Fruit fly (Drosophila melanogaster): ENCODE data around the gene CG15056.

Gene CG15056

dm6 chrX:18366851-18367649 lies 48.2 kb upstream of the CG15056 start (continued):
- peak; percentile 54 for TF ChIP-seq caup (GFP tag; optimal IDR thresholded peaks at IDR 0.05; ENCODE audit: severe bottlenecking)
- TF ChIP-seq pan (optimal IDR thresholded peaks at IDR 0.05), result no peak
- peak in 1 of 2 experiments; percentile 75 for TF ChIP-seq pan (GFP tag; optimal IDR thresholded peaks at IDR 0.05 in 1 of 2, IDR thresholded peaks at IDR 0.05 in 1 of 2)
- peak; percentile 12 for TF ChIP-seq CG11723 (GFP tag; optimal IDR thresholded peaks at IDR 0.05)
- TF ChIP-seq CG6813 (GFP tag; optimal IDR thresholded peaks at IDR 0.05), result peak; percentile 53
- peak; percentile 44 for TF ChIP-seq fu2 (GFP tag; optimal IDR thresholded peaks at IDR 0.05)
- TF ChIP-seq CG1602 (GFP tag; optimal IDR thresholded peaks at IDR 0.05), result no peak
- TF ChIP-seq inv (GFP tag; IDR thresholded peaks at IDR 0.05; ENCODE audit: partially characterized antibody), result no peak
- peak; percentile 53; the same call in 1 of the 3 replicates for TF ChIP-seq zfh1 (GFP tag; IDR thresholded peaks at IDR 0.05)
- TF ChIP-seq CG16863 (GFP tag; optimal IDR thresholded peaks at IDR 0.05), result peak; percentile 44
- peak; percentile 88 for TF ChIP-seq dysf (GFP tag; IDR thresholded peaks at IDR 0.05)
- peak; percentile 21 for TF ChIP-seq MTF-1 (GFP tag; optimal IDR thresholded peaks at IDR 0.05; ENCODE audit: borderline replicate concordance)
- TF ChIP-seq unpg (GFP tag; optimal IDR thresholded peaks at IDR 0.05), result peak; percentile 75
- no peak for TF ChIP-seq CG10565 (GFP tag; optimal IDR thresholded peaks at IDR 0.05)
- TF ChIP-seq CG43689 (GFP tag; IDR thresholded peaks at IDR 0.05), result peak; percentile 55
- TF ChIP-seq ftz-f1 (GFP tag; optimal IDR thresholded peaks at IDR 0.05), result no peak
- TF ChIP-seq az2 (GFP tag; optimal IDR thresholded peaks at IDR 0.05), result peak; percentile 11
- TF ChIP-seq Ssrp (tag; optimal IDR thresholded peaks at IDR 0.05), result peak; percentile 45
- no peak for TF ChIP-seq CG11696 (GFP tag; IDR thresholded peaks at IDR 0.05)
- peak in 1 of 2 experiments; percentile 88 for TF ChIP-seq eve (GFP tag; optimal IDR thresholded peaks at IDR 0.05)
- TF ChIP-seq CG7987 (GFP tag; optimal IDR thresholded peaks at IDR 0.05), result peak; percentile 27
- TF ChIP-seq CG10274 (GFP tag; optimal IDR thresholded peaks at IDR 0.05), result peak; percentile 45
- TF ChIP-seq grau (tag; optimal IDR thresholded peaks at IDR 0.05), result peak; percentile 99
- peak; percentile 81 for TF ChIP-seq mirr (GFP tag; optimal IDR thresholded peaks at IDR 0.05)
- TF ChIP-seq CG15514 (GFP tag; optimal IDR thresholded peaks at IDR 0.05), result peak; percentile 50
- peak; percentile 34 for TF ChIP-seq CG15696 (tag; optimal IDR thresholded peaks at IDR 0.05)
- no peak for TF ChIP-seq br (optimal IDR thresholded peaks at IDR 0.05)
- TF ChIP-seq Lhr (GFP tag; optimal IDR thresholded peaks at IDR 0.05), result no peak
- peak; percentile 15 for TF ChIP-seq CG18011 (GFP tag; optimal IDR thresholded peaks at IDR 0.05)
- peak; percentile 81 for TF ChIP-seq Hmr (GFP tag; optimal IDR thresholded peaks at IDR 0.05)
- TF ChIP-seq ranshi (GFP tag; IDR thresholded peaks at IDR 0.05), result peak; percentile 62; the same call in 1 of the 2 replicates
- TF ChIP-seq lilli (GFP tag; optimal IDR thresholded peaks at IDR 0.05), result peak; percentile 68
- TF ChIP-seq HLH3B (GFP tag; IDR thresholded peaks at IDR 0.05), result peak; percentile 52; the same call in 1 of the 2 replicates
- peak; percentile 28 for TF ChIP-seq CG1529 (GFP tag; optimal IDR thresholded peaks at IDR 0.05)
- TF ChIP-seq sug (tag; optimal IDR thresholded peaks at IDR 0.05), result peak; percentile 88
- no peak for TF ChIP-seq CkIIα-i1 (GFP tag; IDR thresholded peaks at IDR 0.05)
- TF ChIP-seq sc (optimal IDR thresholded peaks at IDR 0.05), result no peak
- TF ChIP-seq sc (GFP tag; optimal IDR thresholded peaks at IDR 0.05), result peak; percentile 20
- peak; percentile 80 for TF ChIP-seq CG7372 (GFP tag; IDR thresholded peaks at IDR 0.05)
- TF ChIP-seq Fer3 (tag; optimal IDR thresholded peaks at IDR 0.05), result peak; percentile 86
- no peak; the same call in 1 of the 2 replicates for TF ChIP-seq Awh (GFP tag; IDR thresholded peaks at IDR 0.05)
- TF ChIP-seq CG8924 (tag; optimal IDR thresholded peaks at IDR 0.05), result peak; percentile 82
- no peak for TF ChIP-seq kni (GFP tag; optimal IDR thresholded peaks at IDR 0.05)
- TF ChIP-seq D (optimal IDR thresholded peaks at IDR 0.05), result no peak
- TF ChIP-seq D (GFP tag; optimal IDR thresholded peaks at IDR 0.05), result no peak
- TF ChIP-seq CG14710 (tag; optimal IDR thresholded peaks at IDR 0.05), result peak; percentile 10
- no peak; the same call in 1 of the 2 replicates for TF ChIP-seq CG8765 (GFP tag; IDR thresholded peaks at IDR 0.05)
- peak; percentile 1 for TF ChIP-seq tin (GFP tag; optimal IDR thresholded peaks at IDR 0.05)
- peak; percentile 26 for TF ChIP-seq CG10979 (tag; optimal IDR thresholded peaks at IDR 0.05)
